Worm (Caenorhabditis elegans): Measurements from ENCODE around the gene sre-15.

sre-15 gene

DNA sequence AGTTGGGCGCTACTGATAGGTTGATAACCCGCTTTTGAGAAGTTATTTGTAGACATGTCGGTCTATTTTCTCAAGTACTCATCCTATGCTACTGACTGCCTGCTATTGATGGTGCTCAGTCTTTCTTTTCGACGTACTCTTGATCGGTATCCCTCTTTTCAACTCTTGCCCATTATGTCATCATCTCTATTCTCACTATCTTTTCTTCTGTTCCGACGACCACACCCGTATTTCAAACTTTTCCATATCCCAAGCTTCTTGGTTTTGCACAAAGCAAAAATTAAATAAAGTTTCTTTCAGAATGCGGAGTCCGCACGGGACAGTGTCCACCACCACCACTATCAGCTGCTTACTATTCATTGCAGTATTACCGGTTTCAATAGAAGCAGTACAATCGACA lies 41.7 kb downstream of the sre-15 start, which contains the start of gene F35G2.1:
Gene F35G2.1 (plus strand): TSS at position 301 of the 400 bp plus-strand sequence.
- TF ChIP-seq ceh-43 (GFP tag; optimal IDR thresholded peaks at IDR 0.05) (no peak), mab-5 (tag; optimal IDR thresholded peaks at IDR 0.05) (no peak), tbx-8 (GFP tag; optimal IDR thresholded peaks at IDR 0.05) (no peak), blmp-1 (tag; optimal IDR thresholded peaks at IDR 0.05) (no peak), drap-1 (GFP tag; optimal IDR thresholded peaks at IDR 0.05) (no peak), elt-1 (tag; optimal IDR thresholded peaks at IDR 0.05; ENCODE audit: borderline replicate concordance, insufficient read depth) (no peak)

DNA sequence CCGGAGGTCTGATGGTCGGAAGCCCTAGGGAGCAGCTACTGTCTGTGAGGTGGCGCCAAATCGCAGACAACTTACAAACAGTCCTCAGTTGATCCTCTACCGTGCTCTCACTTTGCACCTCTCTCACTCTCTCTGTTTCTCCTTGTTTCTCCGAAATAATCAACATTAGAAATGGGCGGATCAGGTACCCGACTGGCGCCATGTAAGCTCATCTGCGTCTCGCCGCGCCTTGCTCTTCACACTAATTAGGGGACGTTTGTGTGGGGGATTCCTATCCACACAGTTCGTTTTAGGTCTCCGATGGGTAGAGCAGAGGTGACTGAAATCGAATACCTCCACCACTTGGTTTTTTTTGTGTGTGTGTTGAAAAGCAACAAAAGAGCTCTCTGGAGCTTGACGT lies 42.6 kb downstream of the sre-15 start:
- TF ChIP-seq tbx-8 (GFP tag; optimal IDR thresholded peaks at IDR 0.05) = no peak
- no peak for TF ChIP-seq sem-2 (GFP tag; optimal IDR thresholded peaks at IDR 0.05)
- no peak for TF ChIP-seq zip-8 (tag; optimal IDR thresholded peaks at IDR 0.05)
- no peak for TF ChIP-seq pha-4 (tag; optimal IDR thresholded peaks at IDR 0.05)
- TF ChIP-seq M03D4.4 (tag; optimal IDR thresholded peaks at IDR 0.05) = no peak
- no peak for TF ChIP-seq nhr-2 (tag; optimal IDR thresholded peaks at IDR 0.05)
- no peak for TF ChIP-seq elt-1 (tag; optimal IDR thresholded peaks at IDR 0.05; ENCODE audit: borderline replicate concordance, insufficient read depth)
- TF ChIP-seq hlh-1 (tag; optimal IDR thresholded peaks at IDR 0.05) = no peak
- no peak for TF ChIP-seq ceh-39 (tag; optimal IDR thresholded peaks at IDR 0.05)
- TF ChIP-seq snpc-4 (tag; optimal IDR thresholded peaks at IDR 0.05) = no peak
- TF ChIP-seq mep-1 (tag; optimal IDR thresholded peaks at IDR 0.05) = no peak
- no peak for TF ChIP-seq elt-3 (tag; optimal IDR thresholded peaks at IDR 0.05)
- no peak for TF ChIP-seq lin-32 (GFP tag; optimal IDR thresholded peaks at IDR 0.05)
- TF ChIP-seq mls-2 (tag; optimal IDR thresholded peaks at IDR 0.05) = no peak
- no peak for TF ChIP-seq bed-3 (GFP tag; optimal IDR thresholded peaks at IDR 0.05)
- no peak for TF ChIP-seq sptf-1 (tag; optimal IDR thresholded peaks at IDR 0.05)

DNA sequence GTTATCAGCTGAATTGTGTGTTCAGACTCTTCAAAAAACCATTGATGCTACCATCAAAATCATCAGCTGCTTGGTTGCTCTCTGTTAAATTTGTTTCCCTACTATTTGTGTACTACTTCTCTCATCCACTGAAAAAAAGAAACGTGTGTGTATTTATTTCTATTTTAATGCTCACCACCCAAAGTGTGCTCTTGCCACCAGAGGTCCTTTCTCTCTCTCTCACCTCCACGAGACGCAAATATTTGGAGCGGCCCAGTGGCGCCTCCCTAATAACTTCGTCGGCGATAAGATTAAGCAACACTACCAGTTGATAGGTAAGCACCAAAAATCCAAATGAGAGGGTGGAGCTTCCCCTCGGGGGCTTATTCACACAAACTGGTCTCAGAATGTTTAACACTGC lies 43.8 kb downstream of the sre-15 start:
- no peak for TF ChIP-seq lin-32 (GFP tag; optimal IDR thresholded peaks at IDR 0.05)
- TF ChIP-seq nhr-2 (tag; optimal IDR thresholded peaks at IDR 0.05) = no peak
- no peak for TF ChIP-seq lsy-2 (tag; optimal IDR thresholded peaks at IDR 0.05)
- TF ChIP-seq ztf-11 (tag; optimal IDR thresholded peaks at IDR 0.05) = no peak
- no peak for TF ChIP-seq ceh-43 (GFP tag; optimal IDR thresholded peaks at IDR 0.05)
- no peak for TF ChIP-seq elt-1 (tag; optimal IDR thresholded peaks at IDR 0.05; ENCODE audit: borderline replicate concordance, insufficient read depth)
- TF ChIP-seq drap-1 (GFP tag; optimal IDR thresholded peaks at IDR 0.05) = no peak

DNA sequence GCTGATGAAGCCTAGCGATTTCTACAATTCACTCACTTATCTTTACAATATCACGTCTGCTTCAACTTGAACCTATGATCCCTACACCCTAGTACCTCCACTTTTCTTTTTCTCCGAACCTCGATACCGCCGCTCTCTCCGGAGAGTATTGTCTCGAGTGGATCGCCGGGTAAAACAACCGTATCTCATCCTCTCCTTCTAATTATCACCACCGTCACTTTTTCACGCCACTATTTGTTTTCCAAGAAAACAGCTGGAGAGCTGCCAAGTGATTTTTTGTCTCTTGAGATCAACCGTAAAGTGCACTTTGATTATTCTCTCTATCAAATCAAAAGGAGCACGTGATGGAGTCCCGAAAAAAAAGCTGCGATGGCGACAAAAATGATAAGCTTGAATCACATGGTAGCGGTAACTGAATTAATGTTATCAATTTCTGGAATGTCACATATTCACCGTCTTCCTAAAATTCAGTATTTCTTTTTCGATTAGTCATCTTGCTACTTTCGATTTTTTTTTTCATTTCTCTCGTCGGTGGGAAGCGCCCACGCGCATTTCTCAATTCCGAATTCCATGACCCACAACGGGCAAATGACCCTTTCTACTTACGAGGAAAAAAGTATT lies 45.0 kb downstream of the sre-15 start:
- TF ChIP-seq ztf-11 (tag; optimal IDR thresholded peaks at IDR 0.05) = no peak
- no peak for TF ChIP-seq cnd-1 (tag; optimal IDR thresholded peaks at IDR 0.05)
- TF ChIP-seq mls-2 (tag; optimal IDR thresholded peaks at IDR 0.05) = no peak
- no peak for TF ChIP-seq nhr-28 (tag; optimal IDR thresholded peaks at IDR 0.05)
- no peak for TF ChIP-seq nhr-2 (tag; optimal IDR thresholded peaks at IDR 0.05)
- TF ChIP-seq bed-3 (GFP tag; optimal IDR thresholded peaks at IDR 0.05) = no peak
- no peak for TF ChIP-seq hlh-1 (tag; optimal IDR thresholded peaks at IDR 0.05)
- TF ChIP-seq flh-1 (GFP tag; optimal IDR thresholded peaks at IDR 0.05) = no peak
- TF ChIP-seq unc-39 (tag; optimal IDR thresholded peaks at IDR 0.05) = no peak
- no peak for TF ChIP-seq nhr-76 (tag; optimal IDR thresholded peaks at IDR 0.05)

DNA sequence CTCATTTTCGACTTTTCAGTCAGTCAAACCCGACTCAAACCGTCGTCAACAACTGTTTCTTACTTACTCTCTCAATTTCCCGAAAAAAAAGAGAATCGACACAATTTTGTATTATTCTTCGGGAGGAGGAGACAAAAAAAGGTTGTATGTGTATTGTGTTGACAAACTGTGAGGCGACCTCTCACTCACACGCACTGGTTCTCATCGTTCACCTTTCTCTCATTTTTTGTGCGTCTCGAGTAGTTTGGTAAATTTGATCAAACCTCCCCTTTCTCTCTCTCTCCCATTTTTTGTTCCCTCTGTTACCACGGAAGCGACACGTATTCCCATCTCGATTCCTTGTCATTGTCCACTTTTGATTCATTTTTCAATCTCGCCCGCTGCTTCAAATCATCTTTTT lies 45.8 kb downstream of the sre-15 start:
- TF ChIP-seq nhr-237 (tag; optimal IDR thresholded peaks at IDR 0.05) (no peak), hlh-1 (tag; optimal IDR thresholded peaks at IDR 0.05) (no peak), zip-8 (tag; optimal IDR thresholded peaks at IDR 0.05) (no peak), mep-1 (tag; optimal IDR thresholded peaks at IDR 0.05) (no peak), unc-62 (GFP tag; optimal IDR thresholded peaks at IDR 0.05) (no peak), lsy-2 (tag; optimal IDR thresholded peaks at IDR 0.05) (no peak), lin-32 (GFP tag; optimal IDR thresholded peaks at IDR 0.05) (no peak)

DNA sequence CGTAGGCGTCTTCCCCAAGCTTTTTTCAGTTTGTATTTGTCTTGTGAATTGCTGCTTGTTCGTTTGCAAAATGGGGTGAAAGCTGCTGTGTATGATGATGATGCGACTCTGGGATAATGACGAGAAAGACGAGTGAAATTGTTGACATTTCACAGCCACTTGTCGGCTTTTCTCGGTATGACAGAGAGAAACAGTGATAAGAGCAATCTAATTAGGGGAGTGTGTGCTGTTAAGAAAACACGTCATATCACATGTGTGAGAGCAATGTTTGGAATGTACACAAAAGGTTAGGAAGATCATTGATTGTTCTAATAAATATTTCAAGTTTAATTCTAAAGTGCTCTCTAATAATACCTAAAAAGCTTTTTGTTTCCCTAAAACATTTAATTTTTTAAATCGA lies 46.9 kb downstream of the sre-15 start:
- TF ChIP-seq mab-5 (tag; optimal IDR thresholded peaks at IDR 0.05) (no peak), lin-32 (GFP tag; optimal IDR thresholded peaks at IDR 0.05) (no peak), flh-1 (GFP tag; optimal IDR thresholded peaks at IDR 0.05) (no peak), elt-3 (tag; optimal IDR thresholded peaks at IDR 0.05) (no peak), bed-3 (GFP tag; optimal IDR thresholded peaks at IDR 0.05) (no peak), mep-1 (tag; optimal IDR thresholded peaks at IDR 0.05) (no peak), elt-1 (tag; optimal IDR thresholded peaks at IDR 0.05; ENCODE audit: borderline replicate concordance, insufficient read depth) (no peak), snpc-4 (tag; optimal IDR thresholded peaks at IDR 0.05) (no peak), unc-120 (tag; optimal IDR thresholded peaks at IDR 0.05; ENCODE audit: poor library complexity, severe bottlenecking) (no peak), lsy-2 (tag; optimal IDR thresholded peaks at IDR 0.05) (no peak), zip-8 (tag; optimal IDR thresholded peaks at IDR 0.05) (no peak), ceh-43 (GFP tag; optimal IDR thresholded peaks at IDR 0.05) (no peak), ces-1 (GFP tag; optimal IDR thresholded peaks at IDR 0.05) (no peak), nhr-12 (tag; optimal IDR thresholded peaks at IDR 0.05) (no peak), mls-2 (tag; optimal IDR thresholded peaks at IDR 0.05) (no peak), tbx-8 (GFP tag; optimal IDR thresholded peaks at IDR 0.05) (no peak)
